Worm (Caenorhabditis elegans): ENCODE measurements around the gene F53F4.15.

The F53F4.15 gene

DNA sequence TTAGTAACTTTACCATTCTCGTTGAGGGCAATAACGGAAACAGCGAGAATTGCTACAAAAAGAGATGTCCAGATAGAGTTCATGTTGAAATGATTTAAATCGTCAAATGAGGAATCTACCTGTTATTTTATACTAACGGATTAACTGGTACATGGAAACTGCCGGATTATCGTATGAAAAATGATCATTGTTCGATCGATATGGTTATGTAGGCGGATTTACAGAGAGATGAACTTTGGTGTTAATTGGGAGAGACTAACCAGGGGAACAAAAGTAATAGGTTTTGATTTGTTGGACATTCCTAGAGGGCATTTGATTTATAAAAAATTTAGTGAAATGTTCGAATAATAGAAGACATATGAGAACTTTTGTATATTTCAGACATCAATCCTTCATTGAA, 9.0 kb upstream of the F53F4.15 start, which contains the start of gene spig-9:
Gene spig-9 (minus strand): TSS at position 101 of the 400 bp plus-strand sequence.
- TF ChIP-seq nhr-12 (tag; optimal IDR thresholded peaks at IDR 0.05): no peak
- no peak for TF ChIP-seq unc-62 (GFP tag; optimal IDR thresholded peaks at IDR 0.05)
- no peak for TF ChIP-seq elt-1 (tag; optimal IDR thresholded peaks at IDR 0.05)
- TF ChIP-seq nhr-237 (tag; optimal IDR thresholded peaks at IDR 0.05): no peak
- TF ChIP-seq egl-27 (tag; optimal IDR thresholded peaks at IDR 0.05): no peak
- no peak for TF ChIP-seq zag-1 (tag; optimal IDR thresholded peaks at IDR 0.05)
- TF ChIP-seq elt-3 (tag; optimal IDR thresholded peaks at IDR 0.05): no peak
- no peak for TF ChIP-seq sma-9 (GFP tag; optimal IDR thresholded peaks at IDR 0.05)
- TF ChIP-seq sma-9 (tag; optimal IDR thresholded peaks at IDR 0.05): no peak
- no peak for TF ChIP-seq nhr-10 (tag; optimal IDR thresholded peaks at IDR 0.05)
- no peak for TF ChIP-seq nhr-25 (tag; optimal IDR thresholded peaks at IDR 0.05)
- TF ChIP-seq aly-2 (tag; optimal IDR thresholded peaks at IDR 0.05): no peak
- no peak for TF ChIP-seq mbf-1 (tag; optimal IDR thresholded peaks at IDR 0.05)
- TF ChIP-seq Y55F3AM.14 (GFP tag; optimal IDR thresholded peaks at IDR 0.05): no peak
- no peak for TF ChIP-seq lsy-2 (tag; optimal IDR thresholded peaks at IDR 0.05)
- TF ChIP-seq C34F6.9 (tag; optimal IDR thresholded peaks at IDR 0.05): no peak

ce11 chrV:13613870-13614269, 6.9 kb upstream of the F53F4.15 start, which contains the start of gene F53F4.7:
TSS of gene F53F4.7 (minus strand) at chrV:13613970.
- TF ChIP-seq elt-3 (tag; optimal IDR thresholded peaks at IDR 0.05) (no peak), lin-13 (GFP tag; optimal IDR thresholded peaks at IDR 0.05) (no peak), peb-1 (tag; optimal IDR thresholded peaks at IDR 0.05) (no peak), nhr-237 (tag; optimal IDR thresholded peaks at IDR 0.05) (no peak), nhr-129 (tag; optimal IDR thresholded peaks at IDR 0.05) (no peak), nhr-21 (tag; optimal IDR thresholded peaks at IDR 0.05) (no peak), mdl-1 (tag; optimal IDR thresholded peaks at IDR 0.05) (no peak), ZK546.5 (tag; optimal IDR thresholded peaks at IDR 0.05) (no peak), skn-1 (tag; optimal IDR thresholded peaks at IDR 0.05) (no peak), lin-11 (tag; optimal IDR thresholded peaks at IDR 0.05) (no peak), nhr-6 (tag; optimal IDR thresholded peaks at IDR 0.05) (no peak), mbf-1 (tag; optimal IDR thresholded peaks at IDR 0.05) (no peak), dmd-4 (tag; optimal IDR thresholded peaks at IDR 0.05) (no peak), nhr-23 (tag; optimal IDR thresholded peaks at IDR 0.05) (no peak), nhr-11 (tag; optimal IDR thresholded peaks at IDR 0.05) (no peak), sma-9 (GFP tag; optimal IDR thresholded peaks at IDR 0.05) (no peak), sma-9 (tag; optimal IDR thresholded peaks at IDR 0.05) (no peak), ztf-4 (tag; optimal IDR thresholded peaks at IDR 0.05) (no peak)

DNA sequence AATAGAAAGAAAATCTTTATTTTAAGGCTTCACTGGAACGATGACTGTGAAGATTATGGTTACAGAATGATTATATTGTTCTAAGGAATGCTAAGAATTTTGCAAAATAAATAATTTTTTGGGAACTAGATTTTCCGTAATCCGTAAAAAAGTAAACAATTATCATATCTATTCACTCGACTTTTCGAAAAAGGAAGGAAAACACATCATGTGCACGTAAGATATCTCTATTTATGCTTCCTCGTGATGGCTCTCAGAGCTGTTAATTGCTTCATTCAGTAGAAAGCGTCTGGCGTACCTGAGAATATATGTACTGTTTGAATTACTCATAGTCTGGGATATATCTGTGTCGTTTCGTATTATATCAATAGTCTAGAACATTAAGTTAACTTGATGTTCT, 1.0 kb upstream of the F53F4.15 start, which contains the start of gene srd-11:
Gene srd-11 (minus strand): TSS at position 101 of the 400 bp plus-strand sequence.
- no peak for TF ChIP-seq dmd-4 (tag; optimal IDR thresholded peaks at IDR 0.05)
- TF ChIP-seq R02D3.7 (tag; optimal IDR thresholded peaks at IDR 0.05): no peak
- no peak for TF ChIP-seq ceh-16 (tag; optimal IDR thresholded peaks at IDR 0.05)
- TF ChIP-seq nhr-10 (tag; optimal IDR thresholded peaks at IDR 0.05): no peak
- no peak for TF ChIP-seq blmp-1 (tag; optimal IDR thresholded peaks at IDR 0.05; ENCODE audit: insufficient read depth)
- no peak for TF ChIP-seq snpc-4 (tag; optimal IDR thresholded peaks at IDR 0.05)
- TF ChIP-seq ZK546.5 (tag; optimal IDR thresholded peaks at IDR 0.05): no peak

DNA sequence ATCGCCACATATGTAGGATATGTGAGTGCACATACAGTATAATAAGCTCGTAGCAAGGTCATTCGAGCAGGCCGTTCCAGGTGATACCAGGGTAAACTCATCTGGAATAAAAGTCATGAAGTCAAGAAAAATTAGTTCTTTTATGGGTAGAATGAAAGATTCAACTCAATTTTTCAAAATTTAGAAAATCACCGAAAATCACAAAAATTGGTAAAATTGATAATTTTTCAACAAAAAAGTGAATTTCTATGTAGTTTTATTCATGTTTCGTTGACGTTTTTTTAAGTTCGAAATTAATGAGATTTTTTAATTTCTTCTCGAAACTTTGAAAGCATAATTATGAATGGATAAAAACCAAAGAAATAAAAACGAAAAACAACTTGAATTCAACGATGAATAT, 944 bp downstream of the F53F4.15 start, which contains the start of gene F53F4.16:
Gene F53F4.16 (minus strand): TSS at position 101 of the 400 bp plus-strand sequence.
- TF ChIP-seq nhr-6 (tag; optimal IDR thresholded peaks at IDR 0.05) (no peak), elt-1 (tag; optimal IDR thresholded peaks at IDR 0.05) (no peak), blmp-1 (tag; optimal IDR thresholded peaks at IDR 0.05; ENCODE audit: insufficient read depth) (no peak), skn-1 (tag; optimal IDR thresholded peaks at IDR 0.05) (no peak), Y55F3AM.14 (GFP tag; optimal IDR thresholded peaks at IDR 0.05) (no peak), ztf-4 (tag; optimal IDR thresholded peaks at IDR 0.05) (no peak), nhr-129 (tag; optimal IDR thresholded peaks at IDR 0.05) (no peak), sma-9 (GFP tag; optimal IDR thresholded peaks at IDR 0.05) (no peak), sma-9 (tag; optimal IDR thresholded peaks at IDR 0.05) (no peak), alr-1 (tag; optimal IDR thresholded peaks at IDR 0.05) (no peak), R02D3.7 (tag; optimal IDR thresholded peaks at IDR 0.05) (no peak)

DNA sequence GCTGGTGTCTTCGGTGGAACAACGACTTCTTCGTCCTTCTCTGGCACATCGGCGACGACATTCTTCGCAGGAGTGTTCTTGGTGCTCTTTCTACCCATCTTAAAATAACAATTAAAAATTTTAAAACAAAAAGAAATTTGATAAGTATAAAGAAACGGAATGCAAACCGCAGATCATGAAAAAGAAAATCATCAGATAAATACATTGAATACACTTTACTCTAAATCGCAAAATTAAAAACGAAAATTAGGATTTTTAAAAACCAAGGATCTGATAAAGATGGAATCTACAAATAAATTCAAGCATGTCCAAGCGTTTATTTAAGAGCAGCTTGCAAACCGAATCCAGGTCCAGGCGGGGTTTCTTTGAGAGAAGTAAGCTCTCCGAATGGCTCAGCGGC, 3.6 kb downstream of the F53F4.15 start, which contains the start of gene F53F4.11:
Gene F53F4.11 (minus strand): TSS at position 101 of the 400 bp plus-strand sequence.
- no peak for TF ChIP-seq egl-27 (tag; optimal IDR thresholded peaks at IDR 0.05)
- no peak for TF ChIP-seq ama-1 (optimal IDR thresholded peaks at IDR 0.05)
- TF ChIP-seq nhr-129 (tag; optimal IDR thresholded peaks at IDR 0.05): no peak
- no peak for TF ChIP-seq nhr-237 (tag; optimal IDR thresholded peaks at IDR 0.05)
- TF ChIP-seq ceh-16 (tag; optimal IDR thresholded peaks at IDR 0.05): no peak
- no peak for TF ChIP-seq ztf-1 (GFP tag; conservative IDR thresholded peaks at IDR 0.05)
- no peak for TF ChIP-seq mdl-1 (tag; optimal IDR thresholded peaks at IDR 0.05)
- no peak for TF ChIP-seq ztf-11 (tag; optimal IDR thresholded peaks at IDR 0.05)
- no peak for TF ChIP-seq unc-39 (tag; optimal IDR thresholded peaks at IDR 0.05)
- no peak for TF ChIP-seq Y55F3AM.14 (GFP tag; optimal IDR thresholded peaks at IDR 0.05)
- TF ChIP-seq mab-5 (tag; optimal IDR thresholded peaks at IDR 0.05): no peak
- TF ChIP-seq nhr-10 (tag; optimal IDR thresholded peaks at IDR 0.05): no peak
- no peak for TF ChIP-seq ztf-4 (tag; optimal IDR thresholded peaks at IDR 0.05)
